Worm (Caenorhabditis elegans) whole organism, late embryonic: ENCODE data around the gene fbxl-4.

Experiments
- ama-1 ChIP-seq: fragments of 150-350 bp; optimal IDR thresholded peaks from 2 replicates; lab custom pipeline; 2014
- ceh-18 ChIP-seq: sonication (generic microtip); optimal IDR thresholded peaks from 2 replicates; lab custom pipeline; 2016; ENCODE audit warnings: missing genetic modification characterization, missing compliant biosample characterization
- ceh-34 ChIP-seq: sonication (generic microtip); optimal IDR thresholded peaks from 2 replicates; lab custom pipeline; 2016; ENCODE audit warnings: mild to moderate bottlenecking, missing genetic modification characterization, missing compliant biosample characterization
- ets-4 ChIP-seq: sonication (generic microtip); optimal IDR thresholded peaks from 2 replicates; lab custom pipeline; 2016; ENCODE audit warnings: missing genetic modification characterization, missing compliant biosample characterization
- eyg-1 ChIP-seq: sonication (generic microtip); optimal IDR thresholded peaks from 2 replicates; lab custom pipeline; 2016; ENCODE audit warnings: missing genotype, missing genetic modification characterization, missing compliant biosample characterization
- pat-9 ChIP-seq: fragments of 200-800 bp; sonication (Bioruptor generic); optimal IDR thresholded peaks from 2 replicates; lab custom pipeline; 2018; ENCODE audit warnings: mild to moderate bottlenecking, missing genetic modification characterization, moderate library complexity, missing compliant biosample characterization
- sdc-2 ChIP-seq: sonication (generic microtip); optimal IDR thresholded peaks from 2 replicates; lab custom pipeline; 2016; ENCODE audit warnings: missing genotype, missing genetic modification characterization, missing compliant biosample characterization
- ttx-3 ChIP-seq: sonication (generic microtip); optimal IDR thresholded peaks from 2 replicates; lab custom pipeline; 2016; ENCODE audit warnings: missing genetic modification reagents, missing genetic modification characterization, missing compliant biosample characterization
- ztf-16 ChIP-seq: sonication (generic microtip); optimal IDR thresholded peaks from 2 replicates; lab custom pipeline; 2017; ENCODE audit warnings: missing genetic modification characterization, missing compliant biosample characterization

ce11 chrX:6551073-6551652, 37.4 kb upstream of the fbxl-4 start:
- no peak for TF ChIP-seq ceh-18 (tag; lab: Kevin White, UChicago)
- TF ChIP-seq ceh-34 (tag; lab: Kevin White, UChicago) = no peak
- no peak for TF ChIP-seq ttx-3
- no peak for TF ChIP-seq pat-9 (tag; lab: Kevin White, UChicago)
- TF ChIP-seq ama-1 = no peak
- TF ChIP-seq ztf-16 (tag; lab: Kevin White, UChicago) = no peak
- no peak for TF ChIP-seq ets-4 (tag; lab: Kevin White, UChicago)
- TF ChIP-seq eyg-1 (tag; lab: Kevin White, UChicago) = no peak
- TF ChIP-seq sdc-2 (tag; lab: Kevin White, UChicago) = no peak
